Fruit fly (Drosophila melanogaster): ENCODE data around the gene p38c.

The p38c gene

dm6 chr3R:24163556-24164022, 13.6 kb upstream of the p38c start, which contains the start of gene Apc2 (continued):
- TF ChIP-seq CG17802 (tag; optimal IDR thresholded peaks at IDR 0.05) (no peak), B-H1 (GFP tag; IDR thresholded peaks at IDR 0.05) (no peak; the same call in 2 of the 3 replicates), CG7271 (tag; optimal IDR thresholded peaks at IDR 0.05) (no peak), ttk (GFP tag; IDR thresholded peaks at IDR 0.05) (peak; percentile 64), ftz-f1 (GFP tag; optimal IDR thresholded peaks at IDR 0.05) (no peak), stc (GFP tag; IDR thresholded peaks at IDR 0.05) (peak; percentile 59; the same call in 1 of the 2 replicates), tin (GFP tag; optimal IDR thresholded peaks at IDR 0.05) (peak; percentile 56), chinmo (GFP tag; IDR thresholded peaks at IDR 0.05; ENCODE audit: partially characterized antibody) (no peak), CG10274 (GFP tag; optimal IDR thresholded peaks at IDR 0.05) (no peak), CG12299 (tag; optimal IDR thresholded peaks at IDR 0.05) (peak; percentile 16), CG13894 (tag; optimal IDR thresholded peaks at IDR 0.05) (peak; percentile 52), Dip2 (GFP tag; IDR thresholded peaks at IDR 0.05) (no peak), gcm2 (GFP tag; optimal IDR thresholded peaks at IDR 0.05) (no peak), CG12155 (GFP tag; optimal IDR thresholded peaks at IDR 0.05) (peak; percentile 32), CG2116 (GFP tag; optimal IDR thresholded peaks at IDR 0.05) (peak; percentile 58), lbe (GFP tag; optimal IDR thresholded peaks at IDR 0.05) (peak; percentile 14), CG8388 (GFP tag; optimal IDR thresholded peaks at IDR 0.05) (peak; percentile 55), CG7372 (GFP tag; IDR thresholded peaks at IDR 0.05) (no peak), CG3407 (GFP tag; optimal IDR thresholded peaks at IDR 0.05) (no peak), CG7963 (GFP tag; IDR thresholded peaks at IDR 0.05; ENCODE audit: partially characterized antibody) (no peak), CG32532 (GFP tag; IDR thresholded peaks at IDR 0.05) (peak; percentile 74), insv (GFP tag; optimal IDR thresholded peaks at IDR 0.05) (no peak), cas (GFP tag; IDR thresholded peaks at IDR 0.05) (no peak), BtbVII (GFP tag; optimal IDR thresholded peaks at IDR 0.05) (no peak), danr (GFP tag; IDR thresholded peaks at IDR 0.05) (no peak), CG31441 (GFP tag; IDR thresholded peaks at IDR 0.05) (peak; percentile 70), CG3847 (GFP tag; IDR thresholded peaks at IDR 0.05) (no peak), Myb (GFP tag; optimal IDR thresholded peaks at IDR 0.05) (peak; percentile 2), CG4424 (GFP tag; optimal IDR thresholded peaks at IDR 0.05) (peak; percentile 33), HHEX (GFP tag; optimal IDR thresholded peaks at IDR 0.05) (peak; percentile 1), Sry-δ (GFP tag; optimal IDR thresholded peaks at IDR 0.05) (peak; percentile 66), CG11723 (GFP tag; optimal IDR thresholded peaks at IDR 0.05) (peak; percentile 2), Atf3 (GFP tag; optimal IDR thresholded peaks at IDR 0.05) (no peak), CG10462 (GFP tag; optimal IDR thresholded peaks at IDR 0.05) (peak; percentile 73), pita (GFP tag; optimal IDR thresholded peaks at IDR 0.05) (no peak), CG17328 (GFP tag; IDR thresholded peaks at IDR 0.05) (peak; percentile 60), sima (GFP tag; optimal IDR thresholded peaks at IDR 0.05) (no peak), ash1 (GFP tag; optimal IDR thresholded peaks at IDR 0.05) (no peak), esg (GFP tag; conservative IDR thresholded peaks at IDR 0.05) (peak; percentile 72), Sox100B (GFP tag; optimal IDR thresholded peaks at IDR 0.05) (no peak), ind (GFP tag; optimal IDR thresholded peaks at IDR 0.05) (peak; percentile 36), tap (tag; optimal IDR thresholded peaks at IDR 0.05) (peak; percentile 46), fru (optimal IDR thresholded peaks at IDR 0.05) (no peak), Awh (GFP tag; IDR thresholded peaks at IDR 0.05) (no peak), Stat92E (GFP tag; optimal IDR thresholded peaks at IDR 0.05) (peak in 1 of 3 experiments; percentile 24), Atf-2 (GFP tag; optimal IDR thresholded peaks at IDR 0.05) (no peak), CG31388 (GFP tag; optimal IDR thresholded peaks at IDR 0.05) (no peak), CG9797 (GFP tag; optimal IDR thresholded peaks at IDR 0.05) (no peak), CG34376 (GFP tag; optimal IDR thresholded peaks at IDR 0.05) (peak; percentile 9), ara (GFP tag; IDR thresholded peaks at IDR 0.05) (peak; percentile 55; the same call in 1 of the 2 replicates), CG10979 (tag; optimal IDR thresholded peaks at IDR 0.05) (peak; percentile 62), chn (GFP tag; optimal IDR thresholded peaks at IDR 0.05) (no peak)

Measured in whole organism, embryonic.